Fruit fly (Drosophila melanogaster) whole organism, embryonic: ENCODE measurements around the gene CG5013.
A peak's percentile ranks its signal among the peaks of the same experiment; 100 is the strongest.

ENCODE experiments used
- Abd-B ChIP-seq: fragments of 200-800 bp; sonication (Bioruptor generic); optimal IDR thresholded peaks from 2 replicates; lab custom pipeline; 2018; ENCODE audit warnings: missing biosample characterization, mild to moderate bottlenecking, missing genetic modification characterization, moderate library complexity
- Aef1 ChIP-seq: fragments of 200-800 bp; sonication (Bioruptor generic); IDR thresholded peaks from 3 replicates; pipeline ENCODE4 v1.3.6; 2022; ENCODE audit warnings: missing biosample characterization, missing genetic modification characterization
- Bteb2 ChIP-seq: fragments of 200-800 bp; sonication (Bioruptor generic); optimal IDR thresholded peaks from 2 replicates; lab custom pipeline; 2016; ENCODE audit warnings: missing biosample characterization, missing genetic modification characterization
- CG10209 ChIP-seq: fragments of 200-800 bp; sonication (Bioruptor generic); optimal IDR thresholded peaks from 3 replicates; lab custom pipeline; 2017; ENCODE audit warnings: missing biosample characterization, mild to moderate bottlenecking, missing genetic modification characterization, missing genetic modification reagents
- CG1024 ChIP-seq: fragments of 200-800 bp; sonication (Bioruptor generic); IDR thresholded peaks from 2 replicates; pipeline ENCODE4 v1.3.6; 2022; ENCODE audit warnings: missing biosample characterization, missing genetic modification characterization
- CG11560 ChIP-seq: fragments of 200-800 bp; sonication (Bioruptor generic); IDR thresholded peaks from 3 replicates; pipeline ENCODE4 v1.3.6; 2022; ENCODE audit warnings: missing biosample characterization, missing genetic modification characterization
- CG11696 ChIP-seq: fragments of 200-800 bp; sonication (Bioruptor generic); IDR thresholded peaks from 2 replicates; pipeline ENCODE4 v1.3.6; 2022; ENCODE audit warnings: missing biosample characterization, missing genetic modification characterization
- CG11723 ChIP-seq: fragments of 200-800 bp; sonication (Bioruptor generic); optimal IDR thresholded peaks from 2 replicates; lab custom pipeline; 2017; ENCODE audit warnings: missing biosample characterization, mild to moderate bottlenecking, missing genetic modification characterization
- CG1233 ChIP-seq: fragments of 200-800 bp; sonication (Bioruptor generic); optimal IDR thresholded peaks from 4 replicates; lab custom pipeline; 2018; ENCODE audit warnings: missing biosample characterization, mild to moderate bottlenecking, missing genetic modification characterization
- CG14667 ChIP-seq: fragments of 200-800 bp; sonication (Bioruptor generic); IDR thresholded peaks from 2 replicates; pipeline ENCODE4 v1.3.6; 2022; ENCODE audit warnings: missing biosample characterization, missing genetic modification characterization
- CG14860 ChIP-seq: fragments of 200-800 bp; sonication (Bioruptor generic); IDR thresholded peaks from 3 replicates; pipeline ENCODE4 v1.3.6; 2022; ENCODE audit warnings: missing biosample characterization, missing genetic modification characterization; ENCODE audit not compliant: partially characterized antibody
- CG31441 ChIP-seq: fragments of 200-800 bp; sonication (Bioruptor generic); IDR thresholded peaks from 2 replicates; pipeline ENCODE4 v1.3.6; 2022; ENCODE audit warnings: missing biosample characterization, missing genetic modification characterization
- CG3726 ChIP-seq: fragments of 200-800 bp; sonication (Bioruptor generic); IDR thresholded peaks from 3 replicates; pipeline ENCODE4, ENCODE4 v1.3.6; 2022; ENCODE audit warnings: missing biosample characterization, missing genetic modification characterization
- CG4820 ChIP-seq: fragments of 200-800 bp; sonication (Bioruptor generic); optimal IDR thresholded peaks from 3 replicates; lab custom pipeline; 2016; ENCODE audit warnings: missing biosample characterization, missing genetic modification characterization
- CG7745 ChIP-seq: fragments of 200-800 bp; sonication (Bioruptor generic); optimal IDR thresholded peaks from 2 replicates; lab custom pipeline; 2018; ENCODE audit warnings: missing biosample characterization, mild to moderate bottlenecking, missing genetic modification characterization, moderate library complexity
- CG8281 ChIP-seq: fragments of 200-800 bp; sonication (Bioruptor generic); optimal IDR thresholded peaks from 2 replicates; lab custom pipeline; 2018; ENCODE audit warnings: missing biosample characterization, mild to moderate bottlenecking, missing genetic modification characterization, moderate library complexity
- CG9437 ChIP-seq: fragments of 200-800 bp; sonication (Bioruptor generic); optimal IDR thresholded peaks from 2 replicates; lab custom pipeline; 2018; ENCODE audit warnings: missing biosample characterization, mild to moderate bottlenecking, missing genetic modification characterization
- CkIIα-i1 ChIP-seq: fragments of 200-800 bp; sonication (Bioruptor generic); IDR thresholded peaks from 2 replicates; pipeline ENCODE4 v1.3.6; 2022; ENCODE audit warnings: missing biosample characterization, missing genetic modification characterization
- CrebB ChIP-seq: fragments of 200-800 bp; sonication (Bioruptor generic); optimal IDR thresholded peaks from 3 replicates; lab custom pipeline; 2018; ENCODE audit warnings: missing biosample characterization, mild to moderate bottlenecking, missing genetic modification characterization
- Dbx ChIP-seq: fragments of 200-800 bp; sonication (Bioruptor generic); IDR thresholded peaks from 3 replicates; pipeline ENCODE4 v1.3.6; 2022; ENCODE audit warnings: missing biosample characterization, missing genetic modification characterization
- E2f1 ChIP-seq: fragments of 200-800 bp; sonication (Bioruptor generic); IDR thresholded peaks from 2 replicates; pipeline ENCODE4 v1.3.6; 2022; ENCODE audit warnings: missing biosample characterization, missing genetic modification characterization
- Fer2 ChIP-seq: fragments of 200-800 bp; sonication (Bioruptor generic); optimal IDR thresholded peaks from 2 replicates; lab custom pipeline; 2018; ENCODE audit warnings: missing biosample characterization, mild to moderate bottlenecking, missing genetic modification characterization, moderate library complexity
- Fer3 ChIP-seq: fragments of 200-800 bp; sonication (Bioruptor generic); optimal IDR thresholded peaks from 2 replicates; lab custom pipeline; 2018; ENCODE audit warnings: missing biosample characterization, mild to moderate bottlenecking, missing genetic modification characterization, moderate library complexity
- Hand ChIP-seq: fragments of 200-800 bp; sonication (Bioruptor generic); optimal IDR thresholded peaks from 2 replicates; lab custom pipeline; 2017; ENCODE audit warnings: mild to moderate bottlenecking, missing biosample characterization, missing genetic modification reagents, missing genetic modification characterization
- Lpt ChIP-seq: fragments of >200 bp; optimal IDR thresholded peaks from 2 replicates; lab custom pipeline; 2018; ENCODE audit warnings: missing biosample characterization, missing genetic modification characterization
- MTF-1 ChIP-seq: fragments of 200-800 bp; sonication (Bioruptor generic); optimal IDR thresholded peaks from 2 replicates; lab custom pipeline; 2018; ENCODE audit warnings: missing biosample characterization, mild to moderate bottlenecking, missing genetic modification characterization, borderline replicate concordance
- Myb ChIP-seq: fragments of 200-800 bp; sonication (Bioruptor generic); optimal IDR thresholded peaks from 2 replicates; lab custom pipeline; 2016; ENCODE audit warnings: missing biosample characterization, missing genetic modification characterization
- Nf-YC ChIP-seq: fragments of 200-800 bp; optimal IDR thresholded peaks from 3 replicates; lab custom pipeline; 2019; ENCODE audit warnings: missing biosample characterization, mild to moderate bottlenecking, missing genetic modification characterization, moderate library complexity
- Sin3A ChIP-seq: fragments of >200 bp; optimal IDR thresholded peaks from 2 replicates; lab custom pipeline; 2018
- Sox100B ChIP-seq: fragments of 200-800 bp; sonication (Bioruptor generic); optimal IDR thresholded peaks from 3 replicates; lab custom pipeline; 2018; ENCODE audit warnings: missing biosample characterization, mild to moderate bottlenecking, missing genetic modification characterization
- Tbp ChIP-seq: fragments of >200 bp; optimal IDR thresholded peaks from 2 replicates; lab custom pipeline; 2018; ENCODE audit warnings: missing biosample characterization, missing genetic modification characterization
- ac ChIP-seq: fragments of 200-800 bp; sonication (Bioruptor generic); optimal IDR thresholded peaks from 3 replicates; lab custom pipeline; 2017; ENCODE audit warnings: missing biosample characterization, mild to moderate bottlenecking, missing genetic modification characterization
- ap ChIP-seq: fragments of 200-800 bp; sonication (Bioruptor generic); IDR thresholded peaks from 2 replicates; pipeline ENCODE4 v1.3.6; 2022; ENCODE audit warnings: missing biosample characterization, missing genetic modification characterization
- ato ChIP-seq: fragments of 200-800 bp; sonication (Bioruptor generic); IDR thresholded peaks from 2 replicates; pipeline ENCODE4 v1.3.6; 2022; ENCODE audit warnings: missing biosample characterization, missing genetic modification characterization; ENCODE audit not compliant: partially characterized antibody
- bab2 ChIP-seq: fragments of 200-800 bp; sonication (Bioruptor generic); optimal IDR thresholded peaks from 2 replicates; lab custom pipeline; 2016; ENCODE audit warnings: missing biosample characterization, missing genetic modification characterization
- disco-r ChIP-seq: fragments of 200-800 bp; sonication (Bioruptor generic); optimal IDR thresholded peaks from 2 replicates; lab custom pipeline; 2016; ENCODE audit warnings: missing biosample characterization, missing genetic modification characterization
- fd96Cb ChIP-seq: fragments of 200-800 bp; sonication (Bioruptor generic); optimal IDR thresholded peaks from 2 replicates; lab custom pipeline; 2018; ENCODE audit warnings: missing biosample characterization, mild to moderate bottlenecking, missing genetic modification characterization, moderate library complexity
- gem ChIP-seq: fragments of 200-800 bp; sonication (Bioruptor generic); optimal IDR thresholded peaks from 2 replicates; lab custom pipeline; 2019; ENCODE audit warnings: missing biosample characterization, mild to moderate bottlenecking, missing genetic modification characterization, moderate library complexity
- grau ChIP-seq: fragments of 200-800 bp; optimal IDR thresholded peaks from 3 replicates; lab custom pipeline; 2019; ENCODE audit warnings: missing biosample characterization, mild to moderate bottlenecking, missing genetic modification characterization, moderate library complexity
- gsb-n ChIP-seq: fragments of 200-800 bp; sonication (Bioruptor generic); optimal IDR thresholded peaks from 3 replicates; lab custom pipeline; 2018; ENCODE audit warnings: missing biosample characterization, mild to moderate bottlenecking, missing genetic modification characterization
- ham ChIP-seq: fragments of 200-800 bp; sonication (Bioruptor generic); IDR thresholded peaks from 2 replicates; pipeline ENCODE4 v1.3.6; 2022; ENCODE audit warnings: missing biosample characterization, missing genetic modification characterization
- ind ChIP-seq: fragments of 200-800 bp; sonication (Bioruptor generic); optimal IDR thresholded peaks from 3 replicates; lab custom pipeline; 2016; ENCODE audit warnings: missing biosample characterization, missing genetic modification characterization
- insv ChIP-seq, 2 experiments: fragments of 200-800 bp; sonication (Bioruptor generic); optimal IDR thresholded peaks; 3 replicates each; lab custom pipeline; 2016 to 2018; ENCODE audit warnings: missing biosample characterization in 2 of 2, missing genetic modification characterization in 2 of 2
- lmd ChIP-seq: fragments of 200-800 bp; sonication (Bioruptor generic); IDR thresholded peaks from 2 replicates; pipeline ENCODE4 v1.3.6; 2022; ENCODE audit warnings: missing biosample characterization, missing genetic modification characterization
- lov ChIP-seq, 2 experiments: fragments of 200-800 bp in 1 of 2; fragments of >200 bp in 1 of 2; sonication (Bioruptor generic) in 1 of 2; IDR thresholded peaks in 1 of 2; optimal IDR thresholded peaks in 1 of 2; 2 replicates in 1 of 2; 3 replicates in 1 of 2; pipeline versions ENCODE4 v1.3.6 to Lab custom; 2017 to 2022; ENCODE audit warnings: missing biosample characterization in 1 of 2, missing genetic modification characterization in 1 of 2
- mld ChIP-seq: fragments of 200-800 bp; sonication (Bioruptor generic); IDR thresholded peaks from 3 replicates; pipeline ENCODE4 v1.3.6; 2022; ENCODE audit warnings: missing biosample characterization, missing genetic modification characterization; ENCODE audit not compliant: partially characterized antibody
- nmo ChIP-seq: fragments of 200-800 bp; sonication (Bioruptor generic); optimal IDR thresholded peaks from 2 replicates; lab custom pipeline; 2018; ENCODE audit warnings: missing biosample characterization, mild to moderate bottlenecking, missing genetic modification characterization, moderate library complexity
- row ChIP-seq: fragments of 200-800 bp; sonication (Bioruptor generic); IDR thresholded peaks from 3 replicates; pipeline ENCODE4 v1.3.6; 2022; ENCODE audit warnings: missing biosample characterization, missing genetic modification characterization
- shn ChIP-seq: fragments of 200-800 bp; sonication (Bioruptor generic); optimal IDR thresholded peaks from 3 replicates; lab custom pipeline; 2016; ENCODE audit warnings: missing biosample characterization, missing genetic modification characterization
- slbo ChIP-seq: fragments of 200-800 bp; sonication (Bioruptor generic); IDR thresholded peaks from 2 replicates; pipeline ENCODE4 v1.3.6; 2022; ENCODE audit warnings: missing biosample characterization, missing genetic modification characterization
- tgo ChIP-seq: fragments of 200-800 bp; sonication (Bioruptor generic); IDR thresholded peaks from 3 replicates; pipeline ENCODE4 v1.3.6; 2022; ENCODE audit warnings: missing biosample characterization, missing genetic modification characterization

The CG5013 gene

DNA sequence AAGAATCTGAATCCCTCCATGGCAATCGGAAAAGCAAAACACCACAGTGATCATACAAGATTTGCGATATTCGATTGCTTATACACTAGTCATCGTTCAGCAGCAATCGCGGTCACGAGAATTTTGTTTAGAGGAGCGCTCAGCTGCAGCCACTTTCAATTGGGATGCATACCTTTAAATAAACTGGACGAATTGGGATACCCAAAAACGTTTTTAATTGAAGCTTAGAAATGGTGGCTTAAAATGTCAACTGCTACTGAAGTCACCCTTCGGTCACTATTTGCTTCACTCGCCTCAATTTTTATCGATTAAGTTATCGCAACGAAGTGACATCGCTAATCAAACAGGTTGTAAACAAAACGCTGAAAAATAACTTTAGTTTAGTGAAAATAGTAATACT is at the start of gene CG5013, which contains the start of gene IKKbeta (continued):
- peak; percentile 37 for TF ChIP-seq bab2
- peak; percentile 85 for TF ChIP-seq CG14860 (GFP tag; lab: Robert Waterston, UW)
- TF ChIP-seq CkIIα-i1 (GFP tag; lab: Robert Waterston, UW) = no peak
- TF ChIP-seq ac = no peak
- no peak for TF ChIP-seq MTF-1 (GFP tag; lab: Kevin White, UChicago)
- TF ChIP-seq Sin3A (lab: Kevin White, UChicago) = peak; percentile 93
- no peak for TF ChIP-seq Bteb2
- TF ChIP-seq ind (GFP tag; lab: Kevin White, UChicago) = peak; percentile 49
- TF ChIP-seq CG3726 = no peak
- TF ChIP-seq Abd-B (GFP tag; lab: Kevin White, UChicago) = peak; percentile 38
- peak; percentile 28; the same call in 1 of the 3 replicates for TF ChIP-seq tgo
- no peak for TF ChIP-seq lov (optimal IDR thresholded peaks at IDR 0.05; lab: Kevin White, UChicago)
- no peak for TF ChIP-seq lov (GFP tag; IDR thresholded peaks at IDR 0.05; lab: Robert Waterston, UW)
- no peak for TF ChIP-seq CG11723 (GFP tag; lab: Kevin White, UChicago)
- peak; percentile 36; the same call in 2 of the 3 replicates for TF ChIP-seq Aef1
- TF ChIP-seq disco-r (GFP tag; lab: Kevin White, UChicago) = peak; percentile 46
- TF ChIP-seq ap (GFP tag; lab: Robert Waterston, UW) = no peak
- TF ChIP-seq fd96Cb (tag; lab: Kevin White, UChicago) = no peak
- peak; percentile 83 for TF ChIP-seq nmo (GFP tag; lab: Kevin White, UChicago)
- TF ChIP-seq gsb-n (tag; lab: Kevin White, UChicago) = no peak
- TF ChIP-seq Tbp (GFP tag; lab: Kevin White, UChicago) = no peak
- TF ChIP-seq insv (GFP tag; optimal IDR thresholded peaks at IDR 0.05; lab: Kevin White, UChicago) = peak in 1 of 2 experiments; percentile 28
- TF ChIP-seq shn = peak; percentile 76
- TF ChIP-seq Hand (GFP tag; lab: Kevin White, UChicago) = no peak
- no peak for TF ChIP-seq CG10209 (GFP tag; lab: Kevin White, UChicago)
- TF ChIP-seq ham (GFP tag; lab: Robert Waterston, UW) = no peak
- peak; percentile 33; the same call in 1 of the 2 replicates for TF ChIP-seq lmd (GFP tag; lab: Robert Waterston, UW)
- TF ChIP-seq CG4820 (GFP tag; lab: Kevin White, UChicago) = peak; percentile 39
- TF ChIP-seq slbo (GFP tag; lab: Robert Waterston, UW) = peak; percentile 72
- TF ChIP-seq gem = no peak
- TF ChIP-seq CG1233 (GFP tag; lab: Kevin White, UChicago) = peak; percentile 10
- TF ChIP-seq Dbx (GFP tag; lab: Robert Waterston, UW) = peak; percentile 68; the same call in 1 of the 3 replicates
- TF ChIP-seq CG11560 (tag; lab: Robert Waterston, UW) = peak; percentile 95
- TF ChIP-seq Lpt (GFP tag; lab: Kevin White, UChicago) = no peak
- no peak for TF ChIP-seq CG8281 (tag; lab: Kevin White, UChicago)
- TF ChIP-seq mld (GFP tag; lab: Robert Waterston, UW) = peak; percentile 69
- TF ChIP-seq CG14667 (GFP tag; lab: Robert Waterston, UW) = no peak
- TF ChIP-seq Myb (GFP tag; lab: Kevin White, UChicago) = peak; percentile 43
- no peak for TF ChIP-seq E2f1
- no peak for TF ChIP-seq CG11696 (GFP tag; lab: Robert Waterston, UW)
- no peak for TF ChIP-seq Sox100B
- TF ChIP-seq Nf-YC (tag; lab: Kevin White, UChicago) = peak; percentile 50
- TF ChIP-seq row (GFP tag; lab: Robert Waterston, UW) = peak; percentile 92
- no peak for TF ChIP-seq CG9437 (GFP tag; lab: Kevin White, UChicago)
- peak; percentile 67 for TF ChIP-seq grau
- TF ChIP-seq CG1024 = no peak
- TF ChIP-seq CG7745 (tag; lab: Kevin White, UChicago) = no peak
- peak; percentile 48; the same call in 1 of the 2 replicates for TF ChIP-seq ato (GFP tag; lab: Robert Waterston, UW)
- TF ChIP-seq Fer2 (tag; lab: Kevin White, UChicago) = no peak
- peak; percentile 98 for TF ChIP-seq CG31441
- TF ChIP-seq CrebB = no peak
- no peak for TF ChIP-seq Fer3 (tag; lab: Kevin White, UChicago)
